Worm (Caenorhabditis elegans) whole organism, late embryonic: ENCODE measurements around the gene abi-1.

Experiments used
- ceh-48 ChIP-seq: sonication (generic microtip); optimal IDR thresholded peaks from 2 replicates; lab custom pipeline; 2016; ENCODE audit warnings: missing genetic modification characterization, inconsistent platforms, missing compliant biosample characterization
- dmd-4 ChIP-seq: sonication (generic microtip); optimal IDR thresholded peaks from 2 replicates; lab custom pipeline; 2016; ENCODE audit warnings: borderline replicate concordance, missing genetic modification characterization, missing compliant biosample characterization
- elt-2 ChIP-seq: sonication (generic microtip); optimal IDR thresholded peaks from 2 replicates; lab custom pipeline; 2016; ENCODE audit warnings: missing genetic modification reagents, missing genetic modification characterization, missing compliant biosample characterization
- fkh-6 ChIP-seq: sonication (generic microtip); optimal IDR thresholded peaks from 2 replicates; lab custom pipeline; 2016; ENCODE audit warnings: missing genetic modification characterization, missing compliant biosample characterization
- hlh-6 ChIP-seq: sonication (generic microtip); optimal IDR thresholded peaks from 2 replicates; lab custom pipeline; 2016; ENCODE audit warnings: missing genotype, missing genetic modification characterization, missing compliant biosample characterization
- nhr-11 ChIP-seq: fragments of 150-350 bp; optimal IDR thresholded peaks from 2 replicates; lab custom pipeline; 2014; ENCODE audit warnings: missing biosample characterization, missing genetic modification characterization
- pag-3 ChIP-seq: sonication (generic microtip); optimal IDR thresholded peaks from 2 replicates; lab custom pipeline; 2016; ENCODE audit warnings: missing compliant biosample characterization, missing genetic modification characterization, borderline replicate concordance
- pha-4 ChIP-seq: fragments of 150-350 bp; optimal IDR thresholded peaks from 2 replicates; lab custom pipeline; 2018; ENCODE audit warnings: missing biosample characterization, missing genetic modification reagents, missing genetic modification characterization

DNA sequence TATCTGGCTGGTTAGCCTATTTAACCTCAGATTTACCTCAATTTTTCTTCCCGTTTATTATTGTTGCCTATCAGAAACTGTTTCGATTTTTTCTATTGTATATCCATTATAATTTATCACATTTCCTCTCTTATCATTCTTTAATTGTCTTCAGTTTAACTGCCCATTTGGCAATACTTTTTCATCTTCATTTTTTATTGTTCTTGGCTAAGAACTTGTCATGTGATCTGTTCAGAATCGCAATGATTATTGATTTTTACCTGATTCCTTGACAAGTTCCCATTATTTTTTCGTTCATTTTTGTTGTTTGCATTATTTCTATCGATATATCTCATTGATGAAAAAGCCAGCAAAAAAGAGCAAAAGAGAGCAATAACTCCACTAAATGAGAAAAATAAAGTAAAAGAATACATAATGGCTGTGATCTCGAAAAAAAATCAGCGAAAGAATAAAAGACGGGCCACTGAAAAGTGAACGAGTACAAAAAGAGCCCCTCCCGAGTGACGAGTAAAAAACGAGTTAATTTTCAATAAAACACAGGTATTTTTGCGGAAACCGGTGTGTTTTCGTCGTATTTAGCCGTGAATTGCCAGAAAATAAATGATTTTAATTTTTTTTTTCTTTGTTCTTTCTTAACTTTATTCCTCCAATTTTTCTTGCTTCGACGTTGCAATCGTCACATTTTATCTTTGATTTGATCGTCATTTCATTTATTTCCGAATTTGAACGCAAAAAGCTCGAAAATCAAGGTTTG, 21.9 kb upstream of the abi-1 start, which contains the start of gene arf-1:
- no peak for TF ChIP-seq pag-3 (tag; lab: Kevin White, UChicago)
- TF ChIP-seq nhr-11 (tag; lab: Kevin White, UChicago), result no peak
- TF ChIP-seq elt-2 (tag; lab: Kevin White, UChicago), result no peak
- no peak for TF ChIP-seq fkh-6 (tag; lab: Kevin White, UChicago)
- no peak for TF ChIP-seq pha-4 (tag; lab: Kevin White, UChicago)
- TF ChIP-seq dmd-4 (tag; lab: Kevin White, UChicago), result no peak
- TF ChIP-seq hlh-6 (tag; lab: Kevin White, UChicago), result no peak
- TF ChIP-seq ceh-48 (tag; lab: Kevin White, UChicago), result no peak
